Fruit fly (Drosophila melanogaster): ENCODE results near the gene CG14829.

CG14829 gene

DNA sequence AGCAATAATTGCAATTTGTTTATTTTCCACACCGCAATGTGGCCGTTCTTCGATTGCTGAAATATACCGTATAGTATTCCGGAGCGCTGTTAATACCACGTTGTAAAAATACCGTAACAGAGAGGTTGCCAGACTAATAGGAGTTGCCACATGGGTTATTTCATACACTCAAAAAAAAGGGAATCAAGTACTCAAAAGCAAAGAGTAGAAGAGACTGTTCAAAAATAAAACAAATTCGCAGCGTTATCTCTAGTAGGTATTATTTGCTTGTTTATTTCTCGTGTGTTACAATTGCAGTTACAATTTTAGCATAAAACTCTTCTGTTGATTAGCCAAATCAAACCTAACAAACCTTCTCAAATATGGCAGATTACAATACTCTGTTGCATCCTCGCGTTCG is 12.5 kb upstream of the CG14829 start, which contains the start of gene MED4 (continued):
- TF ChIP-seq CG6654 (GFP tag; optimal IDR thresholded peaks at IDR 0.05) (peak; percentile 21), Stat92E (GFP tag; optimal IDR thresholded peaks at IDR 0.05) (peak in 1 of 3 experiments; percentile 58), gcm2 (GFP tag; optimal IDR thresholded peaks at IDR 0.05) (peak; percentile 82), CG32772 (GFP tag; IDR thresholded peaks at IDR 0.05) (peak; percentile 52), nmo (GFP tag; optimal IDR thresholded peaks at IDR 0.05) (peak; percentile 74), Trl (optimal IDR thresholded peaks at IDR 0.05) (no peak), Trl (GFP tag; optimal IDR thresholded peaks at IDR 0.05) (peak; percentile 84), nerfin-2 (GFP tag; IDR thresholded peaks at IDR 0.05; ENCODE audit: partially characterized antibody) (no peak), CG10209 (GFP tag; optimal IDR thresholded peaks at IDR 0.05) (peak; percentile 63), CG8388 (GFP tag; optimal IDR thresholded peaks at IDR 0.05) (peak; percentile 47), jumu (GFP tag; optimal IDR thresholded peaks at IDR 0.05) (peak; percentile 82), CG15514 (GFP tag; optimal IDR thresholded peaks at IDR 0.05) (peak; percentile 77), CG9797 (GFP tag; optimal IDR thresholded peaks at IDR 0.05) (peak; percentile 84), HHEX (GFP tag; optimal IDR thresholded peaks at IDR 0.05) (peak; percentile 71), Pdp1 (GFP tag; optimal IDR thresholded peaks at IDR 0.05) (peak; percentile 78 to 85), zen2 (GFP tag; IDR thresholded peaks at IDR 0.05; ENCODE audit: partially characterized antibody) (no peak), prd (optimal IDR thresholded peaks at IDR 0.05) (no peak), prd (GFP tag; IDR thresholded peaks at IDR 0.05) (peak; percentile 80), CG14050 (GFP tag; IDR thresholded peaks at IDR 0.05) (peak; percentile 38; the same call in 1 of the 3 replicates), MTF-1 (GFP tag; optimal IDR thresholded peaks at IDR 0.05; ENCODE audit: borderline replicate concordance) (peak; percentile 65), lmd (GFP tag; IDR thresholded peaks at IDR 0.05) (peak; percentile 83), CG15696 (tag; optimal IDR thresholded peaks at IDR 0.05) (peak; percentile 58), nau (GFP tag; optimal IDR thresholded peaks at IDR 0.05) (no peak), sisA (GFP tag; IDR thresholded peaks at IDR 0.05) (peak; percentile 77), CG7745 (tag; optimal IDR thresholded peaks at IDR 0.05) (no peak), CG10462 (GFP tag; optimal IDR thresholded peaks at IDR 0.05) (peak; percentile 21), aop (GFP tag; IDR thresholded peaks at IDR 0.05) (peak; percentile 39; the same call in 1 of the 2 replicates), CG31224 (GFP tag; IDR thresholded peaks at IDR 0.05) (peak; percentile 71), jing (GFP tag; optimal IDR thresholded peaks at IDR 0.05) (no peak), Hand (GFP tag; optimal IDR thresholded peaks at IDR 0.05) (peak; percentile 30), CG12104 (GFP tag; optimal IDR thresholded peaks at IDR 0.05) (peak; percentile 57), NC2β (GFP tag; optimal IDR thresholded peaks at IDR 0.05) (peak; percentile 89), CG15601 (tag; optimal IDR thresholded peaks at IDR 0.05) (peak; percentile 66), btn (GFP tag; optimal IDR thresholded peaks at IDR 0.05) (peak; percentile 69), CG6689 (GFP tag; IDR thresholded peaks at IDR 0.05) (0 out of 2 replicates have a peak, but pooled peaks have one; percentile 53), stwl (tag; optimal IDR thresholded peaks at IDR 0.05) (peak; percentile 76), Max (GFP tag; optimal IDR thresholded peaks at IDR 0.05) (peak; percentile 69), corto (GFP tag; optimal IDR thresholded peaks at IDR 0.05) (no peak), dysf (GFP tag; IDR thresholded peaks at IDR 0.05) (peak; percentile 78), CG11456 (GFP tag; IDR thresholded peaks at IDR 0.05) (peak; percentile 85), gro (GFP tag; optimal IDR thresholded peaks at IDR 0.05) (peak; percentile 89), CG1529 (GFP tag; optimal IDR thresholded peaks at IDR 0.05) (peak; percentile 33), Adf1 (GFP tag; IDR thresholded peaks at IDR 0.05) (peak; percentile 32; the same call in 1 of the 2 replicates), exex (tag; optimal IDR thresholded peaks at IDR 0.05) (no peak), CG4360 (GFP tag; IDR thresholded peaks at IDR 0.05) (peak; percentile 12; the same call in 1 of the 2 replicates), CG6813 (GFP tag; optimal IDR thresholded peaks at IDR 0.05) (peak; percentile 49), Hmx (GFP tag; optimal IDR thresholded peaks at IDR 0.05) (peak; percentile 14), Sox100B (GFP tag; optimal IDR thresholded peaks at IDR 0.05) (no peak), bigmax (GFP tag; optimal IDR thresholded peaks at IDR 0.05) (no peak), al (GFP tag; IDR thresholded peaks at IDR 0.05) (peak; percentile 52; the same call in 1 of the 2 replicates)
